Fruit fly (Drosophila melanogaster): ENCODE measurements around the gene bdwf.

Gene bdwf

dm6 chr3R:17079859-17080255 lies 36.9 kb upstream of the bdwf start, which contains the start of the genes Keap1 and kuk (continued):
- TF ChIP-seq sob (GFP tag; IDR thresholded peaks at IDR 0.05) (peak; percentile 75), ftz-f1 (GFP tag; optimal IDR thresholded peaks at IDR 0.05) (no peak), insv (GFP tag; optimal IDR thresholded peaks at IDR 0.05) (peak in 1 of 2 experiments; percentile 57), yki (optimal IDR thresholded peaks at IDR 0.05) (no peak), Sox100B (GFP tag; optimal IDR thresholded peaks at IDR 0.05) (no peak), Blimp-1 (GFP tag; optimal IDR thresholded peaks at IDR 0.05) (peak; percentile 6), dan (GFP tag; IDR thresholded peaks at IDR 0.05) (no peak), CG17612 (GFP tag; IDR thresholded peaks at IDR 0.05) (no peak), grau (tag; optimal IDR thresholded peaks at IDR 0.05) (peak; percentile 24), Gug (GFP tag; IDR thresholded peaks at IDR 0.05) (no peak; the same call in 2 of the 4 replicates), CG12942 (GFP tag; optimal IDR thresholded peaks at IDR 0.05) (peak; percentile 57), Taf1 (GFP tag; IDR thresholded peaks at IDR 0.05) (no peak), CG15601 (tag; optimal IDR thresholded peaks at IDR 0.05) (peak; percentile 1), Rx (GFP tag; IDR thresholded peaks at IDR 0.05) (peak; percentile 5; the same call in 1 of the 2 replicates), CG31224 (GFP tag; IDR thresholded peaks at IDR 0.05) (0 out of 2 replicates have a peak, but pooled peaks have one; percentile 32), bab2 (GFP tag; optimal IDR thresholded peaks at IDR 0.05) (peak; percentile 57), Optix (GFP tag; IDR thresholded peaks at IDR 0.05) (no peak), hbn (GFP tag; IDR thresholded peaks at IDR 0.05; ENCODE audit: partially characterized antibody) (peak; percentile 83), CG10431 (GFP tag; optimal IDR thresholded peaks at IDR 0.05) (peak; percentile 70), Pdp1 (GFP tag; optimal IDR thresholded peaks at IDR 0.05) (peak; percentile 58 to 82), Mes4 (GFP tag; optimal IDR thresholded peaks at IDR 0.05) (peak; percentile 7), B-H2 (GFP tag; optimal IDR thresholded peaks at IDR 0.05) (peak; percentile 61), CG14860 (GFP tag; IDR thresholded peaks at IDR 0.05; ENCODE audit: partially characterized antibody) (peak; percentile 68), Ets97D (GFP tag; optimal IDR thresholded peaks at IDR 0.05) (peak; percentile 90), grn (GFP tag; optimal IDR thresholded peaks at IDR 0.05) (no peak), TFAM (GFP tag; optimal IDR thresholded peaks at IDR 0.05) (no peak), CG2678 (tag; optimal IDR thresholded peaks at IDR 0.05) (peak; percentile 12), vfl (GFP tag; optimal IDR thresholded peaks at IDR 0.05) (peak; percentile 24), CG3847 (GFP tag; IDR thresholded peaks at IDR 0.05) (peak; percentile 87), CG11560 (tag; IDR thresholded peaks at IDR 0.05) (peak; percentile 13; the same call in 1 of the 3 replicates), CG34376 (GFP tag; optimal IDR thresholded peaks at IDR 0.05) (no peak), CG32532 (GFP tag; IDR thresholded peaks at IDR 0.05) (peak; percentile 35; the same call in 1 of the 2 replicates), ab (GFP tag; optimal IDR thresholded peaks at IDR 0.05) (no peak), CG7839 (tag; optimal IDR thresholded peaks at IDR 0.05) (peak; percentile 13), ATbp (GFP tag; optimal IDR thresholded peaks at IDR 0.05) (peak; percentile 24), D19A (tag; optimal IDR thresholded peaks at IDR 0.05) (no peak), wek (GFP tag; optimal IDR thresholded peaks at IDR 0.05) (no peak), sd (tag; optimal IDR thresholded peaks at IDR 0.05) (peak; percentile 43)

dm6 chr3R:17078961-17079858 lies 36.3 kb upstream of the bdwf start:
- TF ChIP-seq nom (GFP tag; optimal IDR thresholded peaks at IDR 0.05) (peak; percentile 61), Dbx (GFP tag; IDR thresholded peaks at IDR 0.05) (peak; percentile 24; the same call in 1 of the 3 replicates), grn (GFP tag; optimal IDR thresholded peaks at IDR 0.05) (peak; percentile 26), crol (GFP tag; IDR thresholded peaks at IDR 0.05) (no peak), CG8359 (GFP tag; optimal IDR thresholded peaks at IDR 0.05; ENCODE audit: borderline replicate concordance) (peak; percentile 34), NfI (GFP tag; optimal IDR thresholded peaks at IDR 0.05) (no peak), H15 (GFP tag; IDR thresholded peaks at IDR 0.05) (no peak), GATAe (GFP tag; conservative IDR thresholded peaks at IDR 0.05) (no peak), Rfx (GFP tag; IDR thresholded peaks at IDR 0.05) (peak; percentile 35; the same call in 1 of the 2 replicates), Sox102F (GFP tag; optimal IDR thresholded peaks at IDR 0.05) (no peak), CG4707 (GFP tag; optimal IDR thresholded peaks at IDR 0.05) (peak; percentile 46), sob (GFP tag; IDR thresholded peaks at IDR 0.05) (peak; percentile 40; the same call in 1 of the 2 replicates), grau (tag; optimal IDR thresholded peaks at IDR 0.05) (peak; percentile 63), p53 (GFP tag; optimal IDR thresholded peaks at IDR 0.05) (no peak), bab2 (GFP tag; optimal IDR thresholded peaks at IDR 0.05) (no peak)
